Fruit fly (Drosophila melanogaster) whole organism, embryonic: Measurements from ENCODE around the gene Wdr62.

Experiments
- Atf6 ChIP-seq: fragments of 200-800 bp; sonication (Bioruptor generic); IDR thresholded peaks from 2 replicates; pipeline ENCODE4 v1.3.6; 2022; ENCODE audit warnings: missing biosample characterization, missing genetic modification characterization
- CG10209 ChIP-seq: fragments of 200-800 bp; sonication (Bioruptor generic); optimal IDR thresholded peaks from 3 replicates; lab custom pipeline; 2017; ENCODE audit warnings: missing biosample characterization, mild to moderate bottlenecking, missing genetic modification characterization, missing genetic modification reagents
- CG10366 ChIP-seq: fragments of 200-800 bp; sonication (Bioruptor generic); IDR thresholded peaks from 2 replicates; pipeline ENCODE4 v1.3.6; 2022; ENCODE audit warnings: missing biosample characterization, missing genetic modification characterization
- CG13424 ChIP-seq: fragments of 200-800 bp; sonication (Bioruptor generic); optimal IDR thresholded peaks from 2 replicates; lab custom pipeline; 2019; ENCODE audit warnings: missing biosample characterization, mild to moderate bottlenecking, missing genetic modification characterization, moderate library complexity
- CG14014 ChIP-seq: fragments of 200-800 bp; sonication (Bioruptor generic); IDR thresholded peaks from 2 replicates; pipeline ENCODE4 v1.3.6; 2022; ENCODE audit warnings: missing biosample characterization, missing genetic modification characterization
- CG14860 ChIP-seq: fragments of 200-800 bp; sonication (Bioruptor generic); IDR thresholded peaks from 3 replicates; pipeline ENCODE4 v1.3.6; 2022; ENCODE audit warnings: missing biosample characterization, missing genetic modification characterization; ENCODE audit not compliant: partially characterized antibody
- CG15514 ChIP-seq: fragments of 200-800 bp; sonication (Bioruptor generic); optimal IDR thresholded peaks from 3 replicates; lab custom pipeline; 2017; ENCODE audit warnings: missing biosample characterization, missing genetic modification characterization, mild to moderate bottlenecking, moderate library complexity, missing genetic modification reagents
- CG17829 ChIP-seq: fragments of 200-800 bp; optimal IDR thresholded peaks from 2 replicates; lab custom pipeline; 2019; ENCODE audit warnings: missing biosample characterization, mild to moderate bottlenecking, missing genetic modification characterization, moderate library complexity
- CG18619 ChIP-seq: fragments of 200-800 bp; sonication (Bioruptor generic); optimal IDR thresholded peaks from 3 replicates; lab custom pipeline; 2017; ENCODE audit warnings: missing biosample characterization, mild to moderate bottlenecking, missing genetic modification characterization
- CG2116 ChIP-seq: fragments of 200-800 bp; sonication (Bioruptor generic); optimal IDR thresholded peaks from 3 replicates; lab custom pipeline; 2018; ENCODE audit warnings: missing biosample characterization, mild to moderate bottlenecking, missing genetic modification characterization
- CG2199 ChIP-seq: fragments of 200-800 bp; sonication (Bioruptor generic); IDR thresholded peaks from 3 replicates; pipeline ENCODE4 v1.3.6; 2022; ENCODE audit warnings: missing biosample characterization, missing genetic modification characterization
- CG2712 ChIP-seq: fragments of 200-800 bp; optimal IDR thresholded peaks from 3 replicates; lab custom pipeline; 2019; ENCODE audit warnings: missing biosample characterization, mild to moderate bottlenecking, missing genetic modification characterization, moderate library complexity
- CG33557 ChIP-seq: fragments of 200-800 bp; sonication (Bioruptor generic); optimal IDR thresholded peaks from 2 replicates; lab custom pipeline; 2019; ENCODE audit warnings: missing biosample characterization, mild to moderate bottlenecking, missing genetic modification characterization, moderate library complexity
- CG3726 ChIP-seq: fragments of 200-800 bp; sonication (Bioruptor generic); IDR thresholded peaks from 3 replicates; pipeline ENCODE4, ENCODE4 v1.3.6; 2022; ENCODE audit warnings: missing biosample characterization, missing genetic modification characterization
- CG3995 ChIP-seq: fragments of 200-800 bp; sonication (Bioruptor generic); optimal IDR thresholded peaks from 3 replicates; lab custom pipeline; 2016; ENCODE audit warnings: missing biosample characterization, missing genetic modification characterization
- CG43689 ChIP-seq: fragments of 200-800 bp; sonication (Bioruptor generic); IDR thresholded peaks from 2 replicates; pipeline ENCODE4 v1.3.6; 2022; ENCODE audit warnings: missing biosample characterization, missing genetic modification characterization
- CG8359 ChIP-seq: fragments of 200-800 bp; sonication (Bioruptor generic); optimal IDR thresholded peaks from 2 replicates; lab custom pipeline; 2017; ENCODE audit warnings: missing biosample characterization, mild to moderate bottlenecking, missing genetic modification characterization, borderline replicate concordance
- CG8388 ChIP-seq: fragments of 200-800 bp; sonication (Bioruptor generic); optimal IDR thresholded peaks from 2 replicates; lab custom pipeline; 2019; ENCODE audit warnings: missing biosample characterization, mild to moderate bottlenecking, missing genetic modification characterization, moderate library complexity
- CTCF ChIP-seq: fragments of 200-800 bp; sonication (Bioruptor generic); optimal IDR thresholded peaks from 2 replicates; lab custom pipeline; 2017; ENCODE audit warnings: missing biosample characterization, mild to moderate bottlenecking, missing genetic modification characterization, moderate library complexity
- CoRest ChIP-seq: fragments of 200-800 bp; sonication (Bioruptor generic); optimal IDR thresholded peaks from 3 replicates; lab custom pipeline; 2018; ENCODE audit warnings: missing biosample characterization, mild to moderate bottlenecking, missing genetic modification characterization, moderate library complexity
- Dip2 ChIP-seq: fragments of 200-800 bp; sonication (Bioruptor generic); IDR thresholded peaks from 2 replicates; pipeline ENCODE4 v1.3.6; 2022; ENCODE audit warnings: missing biosample characterization, missing genetic modification characterization
- Doc2 ChIP-seq: fragments of 200-800 bp; sonication (Bioruptor generic); IDR thresholded peaks from 2 replicates; pipeline ENCODE4 v1.3.6; 2022; ENCODE audit warnings: missing biosample characterization, missing genetic modification characterization
- HLH3B ChIP-seq: fragments of 200-800 bp; sonication (Bioruptor generic); IDR thresholded peaks from 2 replicates; pipeline ENCODE4 v1.3.6; 2022; ENCODE audit warnings: missing biosample characterization, missing genetic modification characterization
- HLH4C ChIP-seq: fragments of 200-800 bp; sonication (Bioruptor generic); IDR thresholded peaks from 3 replicates; pipeline ENCODE4 v1.3.6; 2022; ENCODE audit warnings: missing biosample characterization, missing genetic modification characterization; ENCODE audit not compliant: partially characterized antibody
- Hmx ChIP-seq: fragments of 200-800 bp; sonication (Bioruptor generic); optimal IDR thresholded peaks from 2 replicates; lab custom pipeline; 2016; ENCODE audit warnings: missing biosample characterization, missing genetic modification characterization
- Hr39 ChIP-seq: fragments of >200 bp; optimal IDR thresholded peaks from 2 replicates; lab custom pipeline; 2017
- Neu2 ChIP-seq: fragments of 200-800 bp; sonication (Bioruptor generic); optimal IDR thresholded peaks from 3 replicates; lab custom pipeline; 2016; ENCODE audit warnings: missing biosample characterization, missing genetic modification characterization, borderline replicate concordance
- Ptx1 ChIP-seq: fragments of 200-800 bp; sonication (Bioruptor generic); IDR thresholded peaks from 2 replicates; pipeline ENCODE4 v1.3.6; 2022; ENCODE audit warnings: missing biosample characterization, missing genetic modification characterization
- Stat92E ChIP-seq, 3 experiments: fragments of >200 bp in 2 of 3; fragments of 200-800 bp in 1 of 3; sonication (Bioruptor generic) in 1 of 3; optimal IDR thresholded peaks; 2 replicates each; lab custom pipeline; 2017 to 2019; ENCODE audit warnings: missing biosample characterization in 3 of 3, missing genetic modification characterization in 3 of 3, mild to moderate bottlenecking in 1 of 3, moderate library complexity in 1 of 3
- YL-1 ChIP-seq: fragments of 200-800 bp; sonication (Bioruptor generic); optimal IDR thresholded peaks from 3 replicates; lab custom pipeline; 2017; ENCODE audit warnings: missing biosample characterization, mild to moderate bottlenecking, missing genetic modification characterization
- ac ChIP-seq: fragments of 200-800 bp; sonication (Bioruptor generic); optimal IDR thresholded peaks from 3 replicates; lab custom pipeline; 2017; ENCODE audit warnings: missing biosample characterization, mild to moderate bottlenecking, missing genetic modification characterization
- ash1 ChIP-seq: fragments of 200-800 bp; sonication (Bioruptor generic); optimal IDR thresholded peaks from 2 replicates; lab custom pipeline; 2018; ENCODE audit warnings: missing biosample characterization, mild to moderate bottlenecking, missing genetic modification characterization
- az2 ChIP-seq: fragments of 200-800 bp; sonication (Bioruptor generic); optimal IDR thresholded peaks from 3 replicates; lab custom pipeline; 2016; ENCODE audit warnings: missing biosample characterization, missing genetic modification characterization
- bcd ChIP-seq: fragments of 200-800 bp; sonication (Bioruptor generic); optimal IDR thresholded peaks from 2 replicates; lab custom pipeline; 2017; ENCODE audit warnings: missing biosample characterization, mild to moderate bottlenecking, missing genetic modification characterization
- chinmo ChIP-seq: fragments of 200-800 bp; sonication (Bioruptor generic); IDR thresholded peaks from 4 replicates; pipeline ENCODE4 v1.3.6; 2022; ENCODE audit warnings: missing biosample characterization, missing genetic modification characterization; ENCODE audit not compliant: partially characterized antibody
- gro ChIP-seq: fragments of 200-800 bp; sonication (Bioruptor generic); optimal IDR thresholded peaks from 2 replicates; lab custom pipeline; 2016; ENCODE audit warnings: missing biosample characterization, missing genetic modification characterization
- gt ChIP-seq: fragments of 200-800 bp; sonication (Bioruptor generic); IDR thresholded peaks from 2 replicates; pipeline ENCODE4 v1.3.6; 2022; ENCODE audit warnings: missing biosample characterization, missing genetic modification characterization
- insv ChIP-seq, 2 experiments: fragments of 200-800 bp; sonication (Bioruptor generic); optimal IDR thresholded peaks; 3 replicates each; lab custom pipeline; 2016 to 2018; ENCODE audit warnings: missing biosample characterization in 2 of 2, missing genetic modification characterization in 2 of 2
- inv ChIP-seq: fragments of 200-800 bp; sonication (Bioruptor generic); IDR thresholded peaks from 2 replicates; pipeline ENCODE4 v1.3.6; 2022; ENCODE audit warnings: missing biosample characterization, missing genetic modification characterization; ENCODE audit not compliant: partially characterized antibody
- jing ChIP-seq: fragments of 200-800 bp; sonication (Bioruptor generic); optimal IDR thresholded peaks from 2 replicates; lab custom pipeline; 2018; ENCODE audit warnings: missing biosample characterization, mild to moderate bottlenecking, missing genetic modification characterization
- kay ChIP-seq: fragments of 200-800 bp; sonication (Bioruptor generic); optimal IDR thresholded peaks from 2 replicates; lab custom pipeline; 2016; ENCODE audit warnings: missing biosample characterization, missing genetic modification characterization
- klu ChIP-seq: fragments of 200-800 bp; sonication (Bioruptor generic); IDR thresholded peaks from 2 replicates; pipeline ENCODE4 v1.3.6; 2022; ENCODE audit warnings: missing biosample characterization, missing genetic modification characterization
- lilli ChIP-seq: fragments of 200-800 bp; sonication (Bioruptor generic); optimal IDR thresholded peaks from 3 replicates; lab custom pipeline; 2016; ENCODE audit warnings: missing biosample characterization, missing genetic modification characterization
- mld ChIP-seq: fragments of 200-800 bp; sonication (Bioruptor generic); IDR thresholded peaks from 3 replicates; pipeline ENCODE4 v1.3.6; 2022; ENCODE audit warnings: missing biosample characterization, missing genetic modification characterization; ENCODE audit not compliant: partially characterized antibody
- nmo ChIP-seq: fragments of 200-800 bp; sonication (Bioruptor generic); optimal IDR thresholded peaks from 2 replicates; lab custom pipeline; 2018; ENCODE audit warnings: missing biosample characterization, mild to moderate bottlenecking, missing genetic modification characterization, moderate library complexity
- p53 ChIP-seq: fragments of 200-800 bp; sonication (Bioruptor generic); optimal IDR thresholded peaks from 2 replicates; lab custom pipeline; 2016; ENCODE audit warnings: missing biosample characterization, missing genetic modification characterization
- phol ChIP-seq: fragments of 200-800 bp; sonication (Bioruptor generic); optimal IDR thresholded peaks from 3 replicates; lab custom pipeline; 2018; ENCODE audit warnings: missing biosample characterization, mild to moderate bottlenecking, missing genetic modification characterization, moderate library complexity
- sr ChIP-seq: fragments of 200-800 bp; sonication (Bioruptor generic); IDR thresholded peaks from 3 replicates; pipeline ENCODE4 v1.3.6; 2022; ENCODE audit warnings: missing biosample characterization, missing genetic modification characterization
- trem ChIP-seq: fragments of 200-800 bp; optimal IDR thresholded peaks from 3 replicates; lab custom pipeline; 2019; ENCODE audit warnings: missing biosample characterization, mild to moderate bottlenecking, missing genetic modification characterization, moderate library complexity
- ttk ChIP-seq: fragments of 200-800 bp; sonication (Bioruptor generic); IDR thresholded peaks from 2 replicates; pipeline ENCODE4 v2.1.2; 2022; ENCODE audit warnings: missing biosample characterization, missing genetic modification characterization

Wdr62 gene

DNA sequence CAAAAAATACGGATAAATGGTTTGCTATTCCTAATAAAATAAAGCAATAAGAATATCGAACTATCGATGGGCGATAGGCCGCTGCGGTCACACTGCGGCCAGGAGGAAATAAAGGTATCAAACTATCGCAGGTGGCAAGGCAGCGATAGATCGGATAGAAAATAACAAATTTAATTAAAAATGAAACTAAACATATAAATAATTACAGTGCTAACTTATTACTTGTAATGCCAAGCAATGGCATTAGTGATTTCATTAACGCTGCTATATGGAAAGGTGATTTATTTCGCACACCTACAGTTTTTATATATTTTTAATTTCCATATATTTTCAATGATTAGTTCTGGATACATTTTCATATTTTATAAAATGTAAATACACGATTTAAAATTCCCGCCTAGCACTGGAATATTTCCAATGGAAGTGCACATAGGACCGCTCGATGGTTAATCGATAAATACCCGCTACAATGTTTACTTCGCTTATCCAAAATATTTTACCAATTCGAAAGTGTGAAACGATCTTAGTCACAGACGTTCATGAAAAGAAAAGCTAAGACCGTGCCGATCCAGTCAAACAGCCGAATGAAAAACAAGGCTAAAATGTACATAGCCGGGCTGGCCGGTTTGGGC lies 96.4 kb downstream of the Wdr62 start, which contains the start of the genes CG15356 and CG15362 (continued):
- peak; percentile 38 for TF ChIP-seq CG18619 (GFP tag; lab: Kevin White, UChicago)
- TF ChIP-seq CG10366 (GFP tag; lab: Robert Waterston, UW) = peak; percentile 28; the same call in 1 of the 2 replicates
- no peak for TF ChIP-seq jing (GFP tag; lab: Kevin White, UChicago)
- no peak for TF ChIP-seq CG8388 (GFP tag; lab: Kevin White, UChicago)
- TF ChIP-seq CG8359 (GFP tag; lab: Kevin White, UChicago) = no peak
- no peak for TF ChIP-seq ash1 (GFP tag; lab: Kevin White, UChicago)
- TF ChIP-seq Neu2 (GFP tag; lab: Kevin White, UChicago) = no peak
- no peak for TF ChIP-seq klu (GFP tag; lab: Robert Waterston, UW)
- no peak for TF ChIP-seq Atf6 (GFP tag; lab: Robert Waterston, UW)
- peak; percentile 61 for TF ChIP-seq phol (tag; lab: Kevin White, UChicago)
- TF ChIP-seq CG14014 (GFP tag; lab: Robert Waterston, UW) = no peak
- no peak for TF ChIP-seq Doc2 (GFP tag; lab: Robert Waterston, UW)
- TF ChIP-seq ac = no peak
- peak; percentile 62 for TF ChIP-seq bcd (GFP tag; lab: Kevin White, UChicago)
- no peak for TF ChIP-seq Stat92E (GFP tag; optimal IDR thresholded peaks at IDR 0.05; lab: Kevin White, UChicago)
- TF ChIP-seq CG14860 (GFP tag; lab: Robert Waterston, UW) = peak; percentile 98
- TF ChIP-seq sr (GFP tag; lab: Robert Waterston, UW) = no peak
- peak; percentile 29 for TF ChIP-seq CG10209
- TF ChIP-seq CG15514 (GFP tag; lab: Kevin White, UChicago) = peak; percentile 65
- peak; percentile 98 for TF ChIP-seq mld
- TF ChIP-seq ttk (GFP tag; lab: Robert Waterston, UW) = no peak
- no peak for TF ChIP-seq p53 (GFP tag; lab: Kevin White, UChicago)
- TF ChIP-seq CTCF (GFP tag; lab: Kevin White, UChicago) = peak; percentile 17
- peak; percentile 46 for TF ChIP-seq CoRest
- TF ChIP-seq HLH4C (GFP tag; lab: Robert Waterston, UW) = peak; percentile 98
- peak; percentile 19 for TF ChIP-seq CG17829 (tag; lab: Kevin White, UChicago)
- TF ChIP-seq Hr39 (lab: Kevin White, UChicago) = no peak
- TF ChIP-seq CG3995 (GFP tag; lab: Kevin White, UChicago) = peak; percentile 88
- TF ChIP-seq inv (GFP tag; lab: Robert Waterston, UW) = peak; percentile 99
- no peak for TF ChIP-seq HLH3B
- no peak for TF ChIP-seq CG3726
- peak in 1 of 2 experiments; percentile 71 for TF ChIP-seq insv (GFP tag; optimal IDR thresholded peaks at IDR 0.05; lab: Kevin White, UChicago)
- TF ChIP-seq CG43689 (GFP tag; lab: Robert Waterston, UW) = no peak
- no peak for TF ChIP-seq CG2199
- peak; percentile 64 for TF ChIP-seq nmo (GFP tag; lab: Kevin White, UChicago)
- TF ChIP-seq CG33557 = peak; percentile 18
- peak; percentile 41 for TF ChIP-seq YL-1 (GFP tag; lab: Kevin White, UChicago)
- TF ChIP-seq Hmx (GFP tag; lab: Kevin White, UChicago) = peak; percentile 22
- TF ChIP-seq gt (GFP tag; lab: Robert Waterston, UW) = no peak
- peak; percentile 9 for TF ChIP-seq gro
- TF ChIP-seq lilli = peak; percentile 40
- TF ChIP-seq chinmo = peak; percentile 99
- peak; percentile 59 for TF ChIP-seq CG2712 (tag; lab: Kevin White, UChicago)
- TF ChIP-seq az2 = peak; percentile 16
- no peak for TF ChIP-seq Dip2 (GFP tag; lab: Robert Waterston, UW)
- peak; percentile 80 for TF ChIP-seq CG2116
- peak; percentile 19 for TF ChIP-seq CG13424 (tag; lab: Kevin White, UChicago)
- TF ChIP-seq trem (tag; lab: Kevin White, UChicago) = peak; percentile 48
- TF ChIP-seq Ptx1 (GFP tag; lab: Robert Waterston, UW) = 0 out of 2 replicates have a peak, but pooled peaks have one; percentile 9
- TF ChIP-seq kay (GFP tag; lab: Kevin White, UChicago) = no peak
